Worm (Caenorhabditis elegans) whole organism, L4 larva: ENCODE data around the gene ncap-1.

Experiments
- arid-1 ChIP-seq: fragments of 200-800 bp; sonication (Bioruptor generic); conservative IDR thresholded peaks from 2 replicates; pipeline ENCODE4 v1.3.6; 2022; ENCODE audit warnings: missing genetic modification reagents, missing genetic modification characterization, missing compliant biosample characterization
- hmg-1.1 ChIP-seq: fragments of 200-800 bp; sonication (Bioruptor generic); IDR thresholded peaks from 2 replicates; pipeline ENCODE4 v1.3.6; 2022; ENCODE audit warnings: missing genetic modification reagents, missing genetic modification characterization, missing compliant biosample characterization
- php-3 ChIP-seq: fragments of 200-800 bp; sonication (Bioruptor generic); IDR thresholded peaks from 2 replicates; pipeline ENCODE4 v1.3.6; 2022; ENCODE audit warnings: missing genetic modification reagents, missing genetic modification characterization, missing compliant biosample characterization

DNA sequence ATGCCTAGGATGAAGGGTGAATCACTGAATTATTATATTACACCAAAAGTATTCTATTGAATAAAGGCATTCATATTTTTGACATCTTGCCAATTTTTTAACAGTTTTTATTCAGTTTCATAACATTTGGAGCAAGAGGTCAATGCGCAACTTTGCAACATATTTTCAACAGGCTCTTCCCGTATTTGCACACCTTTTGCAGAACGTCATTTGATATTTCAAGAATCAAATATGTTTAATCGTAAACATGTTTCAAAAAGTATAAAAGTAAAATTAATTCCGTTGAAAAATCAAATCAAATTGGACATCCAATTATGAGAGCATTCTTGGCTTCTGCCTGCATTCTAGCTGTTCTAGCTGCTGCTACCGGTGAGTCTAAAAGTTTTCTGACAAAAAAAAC, 51.4 kb downstream of the ncap-1 start, which contains the start of gene Y110A2AL.2:
- TF ChIP-seq hmg-1.1 (GFP tag; lab: Robert Waterston, UW) (no peak), php-3 (GFP tag; lab: Robert Waterston, UW) (no peak), arid-1 (GFP tag; lab: Robert Waterston, UW) (no peak)
